Worm (Caenorhabditis elegans) whole organism, L3 larva: ENCODE data around the gene Y39E4B.11.

Experiments
- R02D3.7 ChIP-seq: fragments of 150-350 bp; optimal IDR thresholded peaks from 2 replicates; lab custom pipeline; 2014; ENCODE audit warnings: missing biosample characterization, missing genetic modification characterization
- ZK546.5 ChIP-seq: sonication (generic microtip); optimal IDR thresholded peaks from 2 replicates; lab custom pipeline; 2017; ENCODE audit warnings: missing biosample characterization, missing genetic modification characterization
- aly-2 ChIP-seq: fragments of 150-350 bp; optimal IDR thresholded peaks from 2 replicates; lab custom pipeline; 2014; ENCODE audit warnings: missing biosample characterization, missing genetic modification characterization
- ama-1 ChIP-seq: fragments of 150-350 bp; optimal IDR thresholded peaks from 2 replicates; lab custom pipeline; 2018
- ceh-16 ChIP-seq: sonication (generic microtip); optimal IDR thresholded peaks from 2 replicates; lab custom pipeline; 2017; ENCODE audit warnings: missing biosample characterization, missing genetic modification characterization
- ceh-28 ChIP-seq: fragments of 150-350 bp; optimal IDR thresholded peaks from 2 replicates; lab custom pipeline; 2014; ENCODE audit warnings: missing biosample characterization, missing genetic modification reagents, missing genetic modification characterization
- ceh-82 ChIP-seq: fragments of 150-350 bp; optimal IDR thresholded peaks from 2 replicates; lab custom pipeline; 2014; ENCODE audit warnings: missing biosample characterization, missing genetic modification characterization
- daf-12 ChIP-seq: fragments of 150-350 bp; optimal IDR thresholded peaks from 2 replicates; lab custom pipeline; 2014; ENCODE audit warnings: missing biosample characterization, missing genetic modification reagents, missing genetic modification characterization
- egl-27 ChIP-seq: sonication (generic microtip); optimal IDR thresholded peaks from 4 replicates; lab custom pipeline; 2017; ENCODE audit warnings: missing biosample characterization, missing genetic modification reagents, missing genetic modification characterization
- elt-2 ChIP-seq: sonication (generic microtip); optimal IDR thresholded peaks from 2 replicates; lab custom pipeline; 2016; ENCODE audit warnings: missing genetic modification reagents, mild to moderate bottlenecking, missing genetic modification characterization, missing compliant biosample characterization
- elt-3 ChIP-seq, 3 experiments: fragments of 150-350 bp in 1 of 3; sonication (generic microtip) in 2 of 3; optimal IDR thresholded peaks; 2 replicates in 2 of 3; 4 replicates in 1 of 3; lab custom pipeline; 2014 to 2017; ENCODE audit warnings: missing biosample characterization in 3 of 3, missing genetic modification characterization in 3 of 3
- fkh-10 ChIP-seq: sonication (generic microtip); optimal IDR thresholded peaks from 2 replicates; lab custom pipeline; 2017; ENCODE audit warnings: missing biosample characterization, missing genetic modification reagents, missing genetic modification characterization
- fkh-2 ChIP-seq: fragments of 150-350 bp; optimal IDR thresholded peaks from 2 replicates; lab custom pipeline; 2014; ENCODE audit warnings: missing biosample characterization, missing genetic modification reagents, missing genetic modification characterization
- fos-1 ChIP-seq: fragments of 150-350 bp; optimal IDR thresholded peaks from 2 replicates; lab custom pipeline; 2014; ENCODE audit warnings: missing biosample characterization, missing genetic modification characterization
- hmg-11 ChIP-seq: sonication (generic microtip); optimal IDR thresholded peaks from 2 replicates; lab custom pipeline; 2016; ENCODE audit warnings: missing genetic modification characterization, missing compliant biosample characterization
- jun-1 ChIP-seq: fragments of 150-350 bp; optimal IDR thresholded peaks from 2 replicates; lab custom pipeline; 2014; ENCODE audit warnings: missing biosample characterization, missing genetic modification reagents, missing genetic modification characterization
- lin-15B ChIP-seq: fragments of 150-350 bp; optimal IDR thresholded peaks from 2 replicates; lab custom pipeline; 2014; ENCODE audit warnings: missing biosample characterization, missing genetic modification characterization
- lin-39 ChIP-seq: fragments of 150-350 bp; optimal IDR thresholded peaks from 2 replicates; lab custom pipeline; 2018; ENCODE audit warnings: missing biosample characterization, missing genetic modification reagents, missing genetic modification characterization
- lsy-12 ChIP-seq: sonication (generic microtip); optimal IDR thresholded peaks from 2 replicates; lab custom pipeline; 2016; ENCODE audit warnings: mild to moderate bottlenecking, missing genetic modification characterization, missing compliant biosample characterization
- mdl-1 ChIP-seq: fragments of 150-350 bp; optimal IDR thresholded peaks from 2 replicates; lab custom pipeline; 2014; ENCODE audit warnings: missing biosample characterization, missing genetic modification characterization
- mml-1 ChIP-seq: fragments of 150-350 bp; sonication (generic microtip); optimal IDR thresholded peaks from 3 replicates; lab custom pipeline; 2014; ENCODE audit warnings: missing biosample characterization, missing genetic modification characterization
- nfya-1 ChIP-seq: sonication (generic microtip); optimal IDR thresholded peaks from 2 replicates; lab custom pipeline; 2017; ENCODE audit warnings: missing genetic modification characterization, mild to moderate bottlenecking, missing compliant biosample characterization, antibody characterized with exemption, moderate library complexity; ENCODE audit not compliant: insufficient read depth
- nhr-12 ChIP-seq: fragments of 150-350 bp; optimal IDR thresholded peaks from 2 replicates; lab custom pipeline; 2014; ENCODE audit warnings: missing biosample characterization, missing genetic modification characterization
- nhr-23 ChIP-seq: fragments of 150-350 bp; optimal IDR thresholded peaks from 2 replicates; lab custom pipeline; 2014; ENCODE audit warnings: missing biosample characterization, missing genetic modification reagents, missing genetic modification characterization
- nhr-237 ChIP-seq: fragments of 150-350 bp; optimal IDR thresholded peaks from 2 replicates; lab custom pipeline; 2014; ENCODE audit warnings: missing biosample characterization, missing genetic modification characterization
- nhr-25 ChIP-seq: sonication (generic microtip); optimal IDR thresholded peaks from 2 replicates; lab custom pipeline; 2017; ENCODE audit warnings: missing biosample characterization, missing genetic modification characterization
- nhr-28 ChIP-seq: fragments of 150-350 bp; optimal IDR thresholded peaks from 2 replicates; lab custom pipeline; 2014; ENCODE audit warnings: missing biosample characterization, missing genetic modification characterization
- nhr-43 ChIP-seq: sonication (generic microtip); optimal IDR thresholded peaks from 2 replicates; lab custom pipeline; 2016; ENCODE audit warnings: mild to moderate bottlenecking, missing genetic modification characterization, missing compliant biosample characterization; ENCODE audit not compliant: poor library complexity, severe bottlenecking
- nhr-67 ChIP-seq: fragments of 150-350 bp; optimal IDR thresholded peaks from 2 replicates; lab custom pipeline; 2014; ENCODE audit warnings: missing biosample characterization, missing genetic modification characterization
- nhr-77 ChIP-seq: fragments of 150-350 bp; optimal IDR thresholded peaks from 2 replicates; lab custom pipeline; 2014; ENCODE audit warnings: missing biosample characterization, missing genetic modification characterization
- pha-4 ChIP-seq: fragments of 150-350 bp; optimal IDR thresholded peaks from 2 replicates; lab custom pipeline; 2014; ENCODE audit warnings: missing biosample characterization, missing genetic modification reagents, missing genetic modification characterization
- pqm-1 ChIP-seq: fragments of 150-350 bp; optimal IDR thresholded peaks from 2 replicates; lab custom pipeline; 2017; ENCODE audit warnings: missing biosample characterization, missing genetic modification characterization, inconsistent platforms
- skn-1 ChIP-seq: fragments of 150-350 bp; optimal IDR thresholded peaks from 2 replicates; lab custom pipeline; 2014; ENCODE audit warnings: missing biosample characterization, missing genetic modification characterization
- unc-39 ChIP-seq: sonication (generic microtip); optimal IDR thresholded peaks from 4 replicates; lab custom pipeline; 2017; ENCODE audit warnings: missing biosample characterization, missing genetic modification characterization
- unc-62 ChIP-seq: fragments of 150-350 bp; sonication (generic microtip); optimal IDR thresholded peaks from 4 replicates; lab custom pipeline; 2014; ENCODE audit warnings: missing biosample characterization, missing genetic modification reagents, missing genetic modification characterization
- zag-1 ChIP-seq: fragments of 150-350 bp; optimal IDR thresholded peaks from 2 replicates; lab custom pipeline; 2014; ENCODE audit warnings: missing biosample characterization, missing genetic modification characterization

Y39E4B.11 gene

DNA sequence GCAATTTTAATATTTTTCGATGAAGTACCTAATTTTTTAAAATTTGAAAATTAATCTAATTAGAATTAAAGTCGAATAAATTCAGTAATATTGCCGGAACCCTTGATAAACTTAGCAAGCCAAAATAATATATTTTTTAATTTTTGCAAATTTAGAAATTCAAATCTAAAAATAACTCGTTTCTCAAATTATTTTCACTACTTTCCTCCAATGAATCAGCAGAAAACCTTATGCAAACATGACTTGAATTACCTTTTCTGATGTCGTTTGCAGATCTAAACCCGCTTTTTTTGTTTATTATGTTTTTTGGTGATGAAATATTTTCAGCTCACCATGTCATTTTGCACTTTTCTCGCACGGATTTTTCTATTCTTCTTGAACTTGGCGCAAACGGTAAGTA, 7.6 kb downstream of the Y39E4B.11 start, which contains the start of gene tsp-3:
TSS of gene tsp-3 (plus strand) at position 301 of the 400 bp plus-strand sequence.
- TF ChIP-seq lin-39 (no peak), unc-39 (no peak), mdl-1 (tag; lab: Kevin White, UChicago) (no peak), nhr-23 (tag; lab: Kevin White, UChicago) (no peak), nhr-25 (tag; lab: Kevin White, UChicago) (no peak), unc-62 (GFP tag; lab: Kevin White, UChicago) (no peak), nhr-77 (tag; lab: Kevin White, UChicago) (no peak), ama-1 (lab: Kevin White, UChicago) (no peak), skn-1 (tag; lab: Kevin White, UChicago) (no peak), elt-3 (tag; optimal IDR thresholded peaks at IDR 0.05; lab: Kevin White, UChicago) (no peak), pha-4 (tag; lab: Kevin White, UChicago) (no peak), ceh-28 (tag; lab: Kevin White, UChicago) (no peak), fkh-2 (tag; lab: Kevin White, UChicago) (no peak), aly-2 (tag; lab: Kevin White, UChicago) (no peak), egl-27 (no peak), nhr-12 (tag; lab: Kevin White, UChicago) (no peak), mml-1 (tag; lab: Kevin White, UChicago) (no peak), nfya-1 (no peak), ceh-82 (tag; lab: Kevin White, UChicago) (no peak), R02D3.7 (tag; lab: Kevin White, UChicago) (no peak)

- TF ChIP-seq jun-1 (tag; lab: Kevin White, UChicago) (no peak), pqm-1 (no peak)
- TF ChIP-seq, all 47 proteins: peak for 0
Observed at ce11 chrIII:13213111-13213510, 8.3 kb downstream of the Y39E4B.11 start.

ce11 chrIII:13215682-13216081, 10.9 kb downstream of the Y39E4B.11 start:
- TF ChIP-seq nhr-28 (tag; lab: Kevin White, UChicago) (no peak), egl-27 (no peak), lin-15B (no peak), jun-1 (tag; lab: Kevin White, UChicago) (no peak), nfya-1 (peak; percentile 38), nhr-237 (tag; lab: Kevin White, UChicago) (no peak), nhr-23 (tag; lab: Kevin White, UChicago) (peak; percentile 30), ceh-16 (tag; lab: Kevin White, UChicago) (no peak), elt-2 (tag; lab: Kevin White, UChicago) (no peak), nhr-43 (tag; lab: Kevin White, UChicago) (no peak), lsy-12 (tag; lab: Kevin White, UChicago) (no peak), R02D3.7 (tag; lab: Kevin White, UChicago) (no peak), fos-1 (no peak), nhr-67 (tag; lab: Kevin White, UChicago) (no peak), fkh-10 (GFP tag; lab: Kevin White, UChicago) (no peak), zag-1 (no peak), hmg-11 (tag; lab: Kevin White, UChicago) (peak; percentile 12), mdl-1 (tag; lab: Kevin White, UChicago) (no peak), ZK546.5 (tag; lab: Kevin White, UChicago) (no peak), elt-3 (tag; optimal IDR thresholded peaks at IDR 0.05; lab: Kevin White, UChicago) (no peak), nhr-12 (tag; lab: Kevin White, UChicago) (no peak)

- TF ChIP-seq nhr-23 (tag; lab: Kevin White, UChicago) (peak; percentile 70), daf-12 (tag; lab: Kevin White, UChicago) (no peak)
Observed at ce11 chrIII:13216488-13217016, 11.8 kb downstream of the Y39E4B.11 start.
